Fruit fly (Drosophila melanogaster): ENCODE results near the gene emb.

Gene emb

DNA sequence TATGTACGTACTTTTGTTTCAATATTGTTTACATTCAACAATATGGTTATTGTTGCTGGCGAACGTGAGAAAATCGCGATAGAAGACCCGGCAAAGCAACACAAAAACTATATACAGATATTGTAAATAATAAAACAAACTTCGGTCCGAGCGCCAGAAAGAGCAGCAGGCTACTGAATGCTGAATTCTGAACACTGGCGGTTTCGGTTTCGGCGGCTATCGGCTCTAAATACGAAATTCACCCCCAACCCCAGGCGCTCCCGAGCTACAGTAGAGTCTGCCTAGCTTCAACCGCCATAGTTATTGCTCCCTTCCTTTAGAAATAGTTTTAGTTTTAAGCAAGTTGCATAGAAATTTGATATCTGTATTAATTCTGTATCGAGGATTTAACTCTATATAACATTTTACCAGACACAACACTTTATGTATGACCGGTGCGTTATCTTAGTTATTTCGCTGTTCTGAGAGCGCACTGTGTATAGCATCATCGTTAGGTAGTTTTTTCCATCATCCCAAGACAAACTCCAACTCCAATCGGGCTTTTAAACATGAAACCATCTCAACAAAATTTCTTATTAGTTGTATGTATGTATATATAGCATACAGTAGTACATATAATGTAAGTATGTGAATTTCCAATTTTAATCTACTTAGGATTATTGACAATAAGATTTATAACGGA is 41.0 kb upstream of the emb start, which contains the start of gene CG7627 (continued):
- TF ChIP-seq grau (tag; optimal IDR thresholded peaks at IDR 0.05) = peak; percentile 98
- TF ChIP-seq Neu2 (GFP tag; optimal IDR thresholded peaks at IDR 0.05; ENCODE audit: borderline replicate concordance) = no peak
- TF ChIP-seq ro (GFP tag; IDR thresholded peaks at IDR 0.05) = peak; percentile 70
- TF ChIP-seq C15 (GFP tag; IDR thresholded peaks at IDR 0.05) = 0 out of 3 replicates have a peak, but pooled peaks have one; percentile 52
- TF ChIP-seq fu2 (GFP tag; optimal IDR thresholded peaks at IDR 0.05) = peak; percentile 77
- peak; percentile 47 for TF ChIP-seq wor (GFP tag; IDR thresholded peaks at IDR 0.05)
- peak; percentile 64 for TF ChIP-seq schlank (tag; optimal IDR thresholded peaks at IDR 0.05)
- peak; percentile 69 for TF ChIP-seq tio (GFP tag; optimal IDR thresholded peaks at IDR 0.05)
- TF ChIP-seq grn (GFP tag; optimal IDR thresholded peaks at IDR 0.05) = peak; percentile 3
- no peak for TF ChIP-seq B-H1 (GFP tag; IDR thresholded peaks at IDR 0.05)
- TF ChIP-seq CG7372 (GFP tag; IDR thresholded peaks at IDR 0.05) = peak; percentile 75
- peak; percentile 72 for TF ChIP-seq CG9609 (GFP tag; optimal IDR thresholded peaks at IDR 0.05)
- peak; percentile 45 for TF ChIP-seq CG13624 (GFP tag; optimal IDR thresholded peaks at IDR 0.05)
- TF ChIP-seq tin (GFP tag; optimal IDR thresholded peaks at IDR 0.05) = peak; percentile 68
- TF ChIP-seq Sry-δ (GFP tag; optimal IDR thresholded peaks at IDR 0.05) = peak; percentile 48
- TF ChIP-seq Dref (GFP tag; IDR thresholded peaks at IDR 0.05) = peak; percentile 27
- TF ChIP-seq sim (GFP tag; IDR thresholded peaks at IDR 0.05) = peak; percentile 57
- TF ChIP-seq CG12155 (GFP tag; optimal IDR thresholded peaks at IDR 0.05) = peak; percentile 53
- no peak for TF ChIP-seq sima (GFP tag; optimal IDR thresholded peaks at IDR 0.05)
- TF ChIP-seq CG16863 (GFP tag; optimal IDR thresholded peaks at IDR 0.05) = peak; percentile 40
- TF ChIP-seq CG9797 (GFP tag; optimal IDR thresholded peaks at IDR 0.05) = no peak
- no peak for TF ChIP-seq Dp (GFP tag; optimal IDR thresholded peaks at IDR 0.05)
- peak; percentile 10 for TF ChIP-seq Bteb2 (GFP tag; optimal IDR thresholded peaks at IDR 0.05)
- TF ChIP-seq CG10565 (GFP tag; optimal IDR thresholded peaks at IDR 0.05) = no peak
- TF ChIP-seq twi (tag; optimal IDR thresholded peaks at IDR 0.05) = no peak
- no peak for TF ChIP-seq sna (GFP tag; IDR thresholded peaks at IDR 0.05; ENCODE audit: partially characterized antibody)
- TF ChIP-seq NfI (GFP tag; optimal IDR thresholded peaks at IDR 0.05) = peak; percentile 52
- no peak for TF ChIP-seq prd (optimal IDR thresholded peaks at IDR 0.05)
- peak; percentile 81 for TF ChIP-seq prd (GFP tag; IDR thresholded peaks at IDR 0.05)
- peak; percentile 60 for TF ChIP-seq Atf-2 (GFP tag; optimal IDR thresholded peaks at IDR 0.05)
- no peak for TF ChIP-seq Stat92E (GFP tag; optimal IDR thresholded peaks at IDR 0.05)
- peak; percentile 73 for TF ChIP-seq Dip3 (GFP tag; optimal IDR thresholded peaks at IDR 0.05)
- peak; percentile 63; the same call in 2 of the 3 replicates for TF ChIP-seq CG11560 (tag; IDR thresholded peaks at IDR 0.05)
- TF ChIP-seq CG15269 (tag; optimal IDR thresholded peaks at IDR 0.05) = peak; percentile 76
- peak; percentile 89 for TF ChIP-seq lilli (GFP tag; optimal IDR thresholded peaks at IDR 0.05)
- TF ChIP-seq sob (GFP tag; IDR thresholded peaks at IDR 0.05) = peak; percentile 64
- no peak for TF ChIP-seq Doc3 (GFP tag; IDR thresholded peaks at IDR 0.05; ENCODE audit: partially characterized antibody)
- TF ChIP-seq Dad (GFP tag; optimal IDR thresholded peaks at IDR 0.05) = peak; percentile 61
- TF ChIP-seq CG18011 (GFP tag; optimal IDR thresholded peaks at IDR 0.05) = peak; percentile 26
- TF ChIP-seq fd3F (GFP tag; optimal IDR thresholded peaks at IDR 0.05) = peak; percentile 60
- peak; percentile 51 for TF ChIP-seq odd (GFP tag; optimal IDR thresholded peaks at IDR 0.05)
- TF ChIP-seq bsh (GFP tag; optimal IDR thresholded peaks at IDR 0.05) = peak in 1 of 2 experiments; percentile 72
- peak; percentile 56 for TF ChIP-seq Sox102F (GFP tag; optimal IDR thresholded peaks at IDR 0.05)
- peak; percentile 12 for TF ChIP-seq slp2 (GFP tag; optimal IDR thresholded peaks at IDR 0.05)
- peak; percentile 68 for TF ChIP-seq CG17385 (GFP tag; optimal IDR thresholded peaks at IDR 0.05)
- TF ChIP-seq inv (GFP tag; IDR thresholded peaks at IDR 0.05; ENCODE audit: partially characterized antibody) = no peak
- peak; percentile 82 for TF ChIP-seq CG4424 (GFP tag; optimal IDR thresholded peaks at IDR 0.05)
- peak; percentile 51 for TF ChIP-seq Usf (GFP tag; optimal IDR thresholded peaks at IDR 0.05)
- TF ChIP-seq CG1603 (tag; optimal IDR thresholded peaks at IDR 0.05) = peak; percentile 80
- TF ChIP-seq kah (GFP tag; optimal IDR thresholded peaks at IDR 0.05) = peak; percentile 20
